In the genomic region with DNA sequence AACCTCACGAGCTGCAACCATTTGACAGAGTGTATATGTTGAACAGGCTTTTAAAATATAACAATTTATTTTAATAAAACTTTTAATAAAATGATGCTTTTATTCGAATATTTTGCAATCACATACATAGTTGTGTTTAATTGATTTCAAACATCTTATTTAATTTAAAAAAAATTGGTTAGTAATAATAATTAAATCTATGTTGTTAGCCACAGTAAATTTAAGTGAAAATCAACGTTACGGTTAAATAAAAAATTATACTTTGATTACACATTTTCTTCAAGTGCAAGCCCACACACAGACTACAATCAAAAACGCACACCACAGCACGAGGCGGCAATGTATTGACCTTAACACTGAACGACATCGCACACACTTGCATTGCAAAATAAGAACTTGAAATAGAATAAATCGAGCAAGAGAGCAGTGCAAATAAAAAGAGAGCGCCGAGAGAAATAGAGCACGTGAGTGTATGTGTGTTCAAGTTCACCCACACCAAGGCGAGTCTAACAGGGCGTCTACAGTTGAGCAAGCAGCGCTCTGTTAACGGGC, we compare ENCODE assay signal across 5 fruit fly cellular contexts.
TF ChIP-seq lines count a peak whose summit lies in the region.

No protein-coding gene starts in this region.

- no peak for TF ChIP-seq CTCF in whole organism, embryonic (GFP tag; optimal IDR thresholded peaks at IDR 0.05; lab: Kevin White, UChicago)

TF ChIP-seq in whole organism, adult, 20 proteins besides CTCF, POLR2A, EP300 and RAD21 (continues in another document):
- TF ChIP-seq CG1620 (GFP tag; optimal IDR thresholded peaks at IDR 0.05; lab: Kevin White, UChicago) (no peak), bab1 (GFP tag; optimal IDR thresholded peaks at IDR 0.05; lab: Kevin White, UChicago) (peak; percentile 60), Crg-1 (GFP tag; optimal IDR thresholded peaks at IDR 0.05; lab: Kevin White, UChicago) (peak; percentile 46), CG7045 (GFP tag; optimal IDR thresholded peaks at IDR 0.05; lab: Kevin White, UChicago) (peak; percentile 87), CG12768 (GFP tag; optimal IDR thresholded peaks at IDR 0.05; lab: Kevin White, UChicago) (peak; percentile 85), cic (GFP tag; optimal IDR thresholded peaks at IDR 0.05; lab: Kevin White, UChicago) (peak; percentile 75), cnc (optimal IDR thresholded peaks at IDR 0.05; lab: Kevin White, UChicago) (peak in 1 of 2 experiments; percentile 23), CG11617 (GFP tag; optimal IDR thresholded peaks at IDR 0.05; lab: Kevin White, UChicago) (peak; percentile 85), toe (GFP tag; optimal IDR thresholded peaks at IDR 0.05; lab: Kevin White, UChicago) (peak; percentile 65), CG33017 (tag; optimal IDR thresholded peaks at IDR 0.05; lab: Kevin White, UChicago) (peak; percentile 91), CG5204 (GFP tag; optimal IDR thresholded peaks at IDR 0.05; lab: Kevin White, UChicago) (peak; percentile 75), kay (GFP tag; lab: Kevin White, UChicago; ENCODE audit: borderline replicate concordance) (peak; percentile 87), Mnt (GFP tag; optimal IDR thresholded peaks at IDR 0.05; lab: Kevin White, UChicago) (peak; percentile 47), CG14711 (tag; optimal IDR thresholded peaks at IDR 0.05; lab: Kevin White, UChicago) (peak; percentile 78), Clk (GFP tag; optimal IDR thresholded peaks at IDR 0.05; lab: Kevin White, UChicago) (peak; percentile 13), tj (GFP tag; optimal IDR thresholded peaks at IDR 0.05; lab: Kevin White, UChicago) (peak; percentile 70)

TF ChIP-seq in whole organism, embryonic, 481 proteins besides CTCF, POLR2A, EP300 and RAD21 (continues in another document):
- TF ChIP-seq Xrp1 (GFP tag; IDR thresholded peaks at IDR 0.05; lab: Robert Waterston, UW) (peak; percentile 62; the same call in 1 of the 2 replicates), CG18011 (GFP tag; optimal IDR thresholded peaks at IDR 0.05; lab: Kevin White, UChicago) (no peak), CG12299 (tag; optimal IDR thresholded peaks at IDR 0.05; lab: Kevin White, UChicago) (no peak), unpg (GFP tag; optimal IDR thresholded peaks at IDR 0.05; lab: Kevin White, UChicago) (peak; percentile 58), CG33557 (GFP tag; optimal IDR thresholded peaks at IDR 0.05; lab: Kevin White, UChicago) (peak; percentile 28), CG10366 (GFP tag; IDR thresholded peaks at IDR 0.05; lab: Robert Waterston, UW) (peak; percentile 19; the same call in 1 of the 2 replicates), CG10209 (GFP tag; optimal IDR thresholded peaks at IDR 0.05; lab: Kevin White, UChicago) (no peak), TFAM (GFP tag; optimal IDR thresholded peaks at IDR 0.05; lab: Kevin White, UChicago) (no peak), CG4854 (GFP tag; optimal IDR thresholded peaks at IDR 0.05; lab: Kevin White, UChicago) (no peak), Sin3A (optimal IDR thresholded peaks at IDR 0.05; lab: Kevin White, UChicago) (no peak), Sox102F (GFP tag; optimal IDR thresholded peaks at IDR 0.05; lab: Kevin White, UChicago) (peak; percentile 21), lola (GFP tag; optimal IDR thresholded peaks at IDR 0.05; lab: Kevin White, UChicago) (peak in 1 of 3 experiments; percentile 46), NFAT (GFP tag; IDR thresholded peaks at IDR 0.05; lab: Robert Waterston, UW) (no peak), CG7963 (GFP tag; IDR thresholded peaks at IDR 0.05; lab: Robert Waterston, UW; ENCODE audit: partially characterized antibody) (no peak), dm (GFP tag; optimal IDR thresholded peaks at IDR 0.05; lab: Kevin White, UChicago) (no peak), ERR (GFP tag; optimal IDR thresholded peaks at IDR 0.05; lab: Kevin White, UChicago) (no peak), ems (GFP tag; optimal IDR thresholded peaks at IDR 0.05; lab: Kevin White, UChicago) (no peak)

TF ChIP-seq in whole organism, prepupa, 60 proteins besides CTCF, POLR2A, EP300 and RAD21 (continues in another document):
- TF ChIP-seq CG11762 (GFP tag; optimal IDR thresholded peaks at IDR 0.05; lab: Kevin White, UChicago; ENCODE audit: insufficient read depth) (peak; percentile 35), CG10669 (GFP tag; optimal IDR thresholded peaks at IDR 0.05; lab: Kevin White, UChicago) (peak; percentile 73), CG3919 (GFP tag; optimal IDR thresholded peaks at IDR 0.05; lab: Kevin White, UChicago) (peak; percentile 71), Smox (GFP tag; optimal IDR thresholded peaks at IDR 0.05; lab: Kevin White, UChicago) (peak; percentile 57), fd59A (GFP tag; optimal IDR thresholded peaks at IDR 0.05; lab: Kevin White, UChicago) (peak; percentile 72), lz (GFP tag; optimal IDR thresholded peaks at IDR 0.05; lab: Kevin White, UChicago) (no peak), CG6163 (GFP tag; IDR thresholded peaks at IDR 0.05; lab: Robert Waterston, UW) (peak; percentile 77), svp (GFP tag; lab: Kevin White, UChicago) (peak; percentile 98), CG32006 (GFP tag; optimal IDR thresholded peaks at IDR 0.05; lab: Kevin White, UChicago) (peak; percentile 84), CG9139 (GFP tag; optimal IDR thresholded peaks at IDR 0.05; lab: Kevin White, UChicago) (peak; percentile 49), eg (GFP tag; IDR thresholded peaks at IDR 0.05; lab: Robert Waterston, UW) (peak; percentile 82), CG15336 (GFP tag; IDR thresholded peaks at IDR 0.05; lab: Robert Waterston, UW) (peak; percentile 77), dsx (GFP tag; optimal IDR thresholded peaks at IDR 0.05; lab: Kevin White, UChicago; ENCODE audit: poor library complexity, severe bottlenecking) (peak; percentile 85), Lpt (GFP tag; optimal IDR thresholded peaks at IDR 0.05; lab: Kevin White, UChicago) (peak; percentile 76), fkh (GFP tag; optimal IDR thresholded peaks at IDR 0.05; lab: Kevin White, UChicago) (peak; percentile 85), OdsH (GFP tag; optimal IDR thresholded peaks at IDR 0.05; lab: Kevin White, UChicago) (peak; percentile 77), CG16779 (tag; optimal IDR thresholded peaks at IDR 0.05; lab: Kevin White, UChicago) (peak; percentile 57)

TF ChIP-seq in whole organism, pupa, 21 proteins besides CTCF, POLR2A, EP300 and RAD21 (continues in another document):
- TF ChIP-seq D1 (tag; optimal IDR thresholded peaks at IDR 0.05; lab: Kevin White, UChicago) (peak; percentile 81), Pif1B (GFP tag; optimal IDR thresholded peaks at IDR 0.05; lab: Kevin White, UChicago) (peak; percentile 63), CG12605 (GFP tag; IDR thresholded peaks at IDR 0.05; lab: Robert Waterston, UW) (no peak; the same call in none of the 2 replicates), CG4496 (GFP tag; IDR thresholded peaks at IDR 0.05; lab: Robert Waterston, UW) (peak; percentile 85), CG9948 (tag; optimal IDR thresholded peaks at IDR 0.05; lab: Kevin White, UChicago) (peak; percentile 71), CG34367 (tag; optimal IDR thresholded peaks at IDR 0.05; lab: Kevin White, UChicago) (peak; percentile 78), gl (tag; optimal IDR thresholded peaks at IDR 0.05; lab: Kevin White, UChicago) (peak; percentile 84), CG8301 (tag; optimal IDR thresholded peaks at IDR 0.05; lab: Kevin White, UChicago) (peak; percentile 82), CG15710 (tag; optimal IDR thresholded peaks at IDR 0.05; lab: Kevin White, UChicago) (peak; percentile 83), rn (GFP tag; IDR thresholded peaks at IDR 0.05; lab: Robert Waterston, UW) (no peak), CG10348 (GFP tag; IDR thresholded peaks at IDR 0.05; lab: Robert Waterston, UW) (no peak), CG14655 (GFP tag; optimal IDR thresholded peaks at IDR 0.05; lab: Kevin White, UChicago) (peak; percentile 90), CG32121 (GFP tag; IDR thresholded peaks at IDR 0.05; lab: Robert Waterston, UW) (peak; percentile 78), CG8159 (tag; optimal IDR thresholded peaks at IDR 0.05; lab: Kevin White, UChicago) (peak; percentile 84), CG17806 (tag; optimal IDR thresholded peaks at IDR 0.05; lab: Kevin White, UChicago) (peak; percentile 80), EcR (GFP tag; optimal IDR thresholded peaks at IDR 0.05; lab: Kevin White, UChicago) (peak; percentile 95), Snoo (tag; optimal IDR thresholded peaks at IDR 0.05; lab: Kevin White, UChicago) (peak; percentile 55), fd96Ca (GFP tag; IDR thresholded peaks at IDR 0.05; lab: Robert Waterston, UW) (peak; percentile 83), CG13204 (GFP tag; optimal IDR thresholded peaks at IDR 0.05; lab: Kevin White, UChicago) (peak; percentile 76)

TF ChIP-seq in whole organism, wandering third instar larva, 38 proteins besides CTCF, POLR2A, EP300 and RAD21 (continues in another document):
- TF ChIP-seq Mio (GFP tag; optimal IDR thresholded peaks at IDR 0.05; lab: Kevin White, UChicago) = no peak
- peak; percentile 76 for TF ChIP-seq CrebA (GFP tag; optimal IDR thresholded peaks at IDR 0.05; lab: Kevin White, UChicago; ENCODE audit: borderline replicate concordance)
- TF ChIP-seq dsf (GFP tag; optimal IDR thresholded peaks at IDR 0.05; lab: Kevin White, UChicago; ENCODE audit: borderline replicate concordance) = no peak
- TF ChIP-seq sv (GFP tag; optimal IDR thresholded peaks at IDR 0.05; lab: Kevin White, UChicago) = no peak
- TF ChIP-seq rgr (GFP tag; optimal IDR thresholded peaks at IDR 0.05; lab: Kevin White, UChicago) = peak; percentile 68
- TF ChIP-seq CG9705 (GFP tag; optimal IDR thresholded peaks at IDR 0.05; lab: Kevin White, UChicago) = no peak
- peak; percentile 5 for TF ChIP-seq CG32264 (GFP tag; optimal IDR thresholded peaks at IDR 0.05; lab: Kevin White, UChicago)
- peak; percentile 47 for TF ChIP-seq br (GFP tag; optimal IDR thresholded peaks at IDR 0.05; lab: Kevin White, UChicago)
- TF ChIP-seq Dif (GFP tag; optimal IDR thresholded peaks at IDR 0.05; lab: Kevin White, UChicago; ENCODE audit: partially characterized antibody) = peak; percentile 94
- peak; percentile 56 for TF ChIP-seq woc (GFP tag; optimal IDR thresholded peaks at IDR 0.05; lab: Kevin White, UChicago)
- peak in 1 of 2 experiments; percentile 71 for TF ChIP-seq foxo (GFP tag; optimal IDR thresholded peaks at IDR 0.05; lab: Kevin White, UChicago)
- no peak for TF ChIP-seq usp (GFP tag; optimal IDR thresholded peaks at IDR 0.05; lab: Kevin White, UChicago)
- TF ChIP-seq dmrt93B (GFP tag; optimal IDR thresholded peaks at IDR 0.05; lab: Kevin White, UChicago) = peak; percentile 45
- no peak for TF ChIP-seq Myc (optimal IDR thresholded peaks at IDR 0.05; lab: Kevin White, UChicago)
- TF ChIP-seq dl (GFP tag; optimal IDR thresholded peaks at IDR 0.05; lab: Kevin White, UChicago; ENCODE audit: insufficient read depth in 1 of 2, partially characterized antibody in 2 of 2) = peak; percentile 87 to 90
- no peak for TF ChIP-seq pan (optimal IDR thresholded peaks at IDR 0.05; lab: Kevin White, UChicago)
- peak; percentile 33 for TF ChIP-seq brk (GFP tag; optimal IDR thresholded peaks at IDR 0.05; lab: Kevin White, UChicago)
- no peak for TF ChIP-seq lola (GFP tag; optimal IDR thresholded peaks at IDR 0.05; lab: Kevin White, UChicago)
- peak; percentile 70 for TF ChIP-seq HLH106 (tag; optimal IDR thresholded peaks at IDR 0.05; lab: Kevin White, UChicago)
- no peak for TF ChIP-seq Abd-B (GFP tag; optimal IDR thresholded peaks at IDR 0.05; lab: Kevin White, UChicago)
- TF ChIP-seq Vsx2 (GFP tag; optimal IDR thresholded peaks at IDR 0.05; lab: Kevin White, UChicago; ENCODE audit: partially characterized antibody) = no peak
